Worm (Caenorhabditis elegans) whole organism, L2 larva: Measurements from ENCODE around the gene srsx-1.

Experiments
- sma-9 ChIP-seq, 2 experiments: fragments of 150-350 bp in 1 of 2; sonication (generic microtip) in 1 of 2; optimal IDR thresholded peaks; 2 replicates each; lab custom pipeline; 2014 to 2016; ENCODE audit warnings: missing genetic modification characterization in 2 of 2, mild to moderate bottlenecking in 1 of 2, missing biosample characterization in 1 of 2, missing compliant biosample characterization in 1 of 2, missing genetic modification reagents in 1 of 2, moderate library complexity in 1 of 2
- unc-39 ChIP-seq: fragments of 150-350 bp; optimal IDR thresholded peaks from 2 replicates; lab custom pipeline; 2014; ENCODE audit warnings: missing biosample characterization, missing genetic modification characterization

- TF ChIP-seq sma-9 (GFP tag; optimal IDR thresholded peaks at IDR 0.05; lab: Kevin White, UChicago) (no peak), sma-9 (tag; optimal IDR thresholded peaks at IDR 0.05; lab: Kevin White, UChicago) (no peak), unc-39 (tag; lab: Kevin White, UChicago) (no peak)
Observed at ce11 chrV:17182045-17182444, 4.2 kb upstream of the srsx-1 start, which contains the start of gene srh-159.
